Fruit fly (Drosophila melanogaster) Kc167 (cell line): ENCODE data around the gene CG31960.

Experiments
- h ChIP-seq: fragments of >200 bp; optimal IDR thresholded peaks from 3 replicates; lab custom pipeline; 2018; ENCODE audit warnings: missing external identifiers
- insv ChIP-seq: fragments of >200 bp; optimal IDR thresholded peaks from 3 replicates; lab custom pipeline; 2018; ENCODE audit warnings: missing external identifiers
- psq ChIP-seq: fragments of >200 bp; optimal IDR thresholded peaks from 2 replicates; lab custom pipeline; 2017; ENCODE audit warnings: missing external identifiers

- no peak for TF ChIP-seq h
- TF ChIP-seq psq (lab: Kevin White, UChicago), result no peak
- TF ChIP-seq insv (lab: Kevin White, UChicago), result no peak
Observed at dm6 chr2L:3777485-3777884, 7.3 kb upstream of the CG31960 start.
